Worm (Caenorhabditis elegans): ENCODE results near the gene Y59C2A.1.

DNA sequence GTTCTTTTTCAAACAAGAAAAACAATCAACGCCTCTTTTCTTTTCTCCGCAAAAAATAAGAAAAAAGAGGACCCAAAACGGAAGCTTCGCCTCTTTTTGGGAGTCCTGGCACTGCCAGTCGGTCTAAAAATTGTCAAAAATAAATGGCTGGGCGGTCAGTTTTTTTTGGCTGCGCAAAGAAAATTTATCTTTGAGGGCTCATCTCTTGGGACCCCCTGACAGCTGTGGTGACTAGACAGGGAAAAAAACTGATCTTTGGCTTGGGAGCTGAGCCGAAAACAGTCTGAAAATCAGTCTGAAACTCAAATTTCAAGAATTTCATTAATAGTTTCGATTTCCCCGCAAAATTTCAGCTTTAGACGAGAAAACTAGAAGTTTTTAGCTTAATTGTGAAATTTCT, 17.4 kb upstream of the Y59C2A.1 start:
- TF ChIP-seq zfp-3 (GFP tag; conservative IDR thresholded peaks at IDR 0.05) (no peak), ZK546.5 (tag; optimal IDR thresholded peaks at IDR 0.05) (no peak), madf-9 (GFP tag; conservative IDR thresholded peaks at IDR 0.05) (no peak), F49E8.2 (tag; optimal IDR thresholded peaks at IDR 0.05; ENCODE audit: borderline replicate concordance) (no peak), zag-1 (tag; optimal IDR thresholded peaks at IDR 0.05) (no peak), aha-1 (tag) (peak; percentile 95), mdl-1 (tag; optimal IDR thresholded peaks at IDR 0.05) (no peak), egl-27 (tag; optimal IDR thresholded peaks at IDR 0.05) (no peak), snpc-4 (tag; optimal IDR thresholded peaks at IDR 0.05) (no peak), php-3 (GFP tag; IDR thresholded peaks at IDR 0.05) (no peak), hmg-1.1 (GFP tag; IDR thresholded peaks at IDR 0.05) (no peak)
